Worm (Caenorhabditis elegans) whole organism, late embryonic: ENCODE results near the gene osm-10.

Source experiments
- C38D4.7 ChIP-seq: fragments of 200-800 bp; sonication (Bioruptor generic); optimal IDR thresholded peaks from 2 replicates; lab custom pipeline; 2018; ENCODE audit warnings: mild to moderate bottlenecking, missing genetic modification characterization, moderate library complexity, missing compliant biosample characterization
- Y22D7AL.16 ChIP-seq: sonication (generic microtip); optimal IDR thresholded peaks from 2 replicates; lab custom pipeline; 2016; ENCODE audit warnings: missing genetic modification characterization, missing compliant biosample characterization
- ama-1 ChIP-seq: fragments of 150-350 bp; optimal IDR thresholded peaks from 2 replicates; lab custom pipeline; 2014
- ceh-14 ChIP-seq: sonication (generic microtip); optimal IDR thresholded peaks from 2 replicates; lab custom pipeline; 2016; ENCODE audit warnings: missing genotype, missing genetic modification characterization, missing compliant biosample characterization
- ceh-19 ChIP-seq: fragments of 200-800 bp; sonication (Bioruptor generic); optimal IDR thresholded peaks from 2 replicates; lab custom pipeline; 2018; ENCODE audit warnings: mild to moderate bottlenecking, missing genetic modification characterization, missing compliant biosample characterization
- ceh-30 ChIP-seq: fragments of 150-350 bp; optimal IDR thresholded peaks from 2 replicates; lab custom pipeline; 2014; ENCODE audit warnings: missing biosample characterization, missing genetic modification characterization
- ceh-45 ChIP-seq: fragments of 200-800 bp; sonication (Bioruptor generic); IDR thresholded peaks from 2 replicates; pipeline ENCODE4 v1.3.6; 2022; ENCODE audit warnings: missing genetic modification reagents, missing genetic modification characterization, missing compliant biosample characterization
- ceh-48 ChIP-seq: sonication (generic microtip); optimal IDR thresholded peaks from 2 replicates; lab custom pipeline; 2016; ENCODE audit warnings: missing genetic modification characterization, inconsistent platforms, missing compliant biosample characterization
- che-1 ChIP-seq: sonication (generic microtip); optimal IDR thresholded peaks from 2 replicates; lab custom pipeline; 2016; ENCODE audit warnings: mild to moderate bottlenecking, missing genetic modification characterization, missing compliant biosample characterization
- dve-1 ChIP-seq: sonication (generic microtip); optimal IDR thresholded peaks from 2 replicates; lab custom pipeline; 2017; ENCODE audit warnings: antibody characterized with exemption, mild to moderate bottlenecking, missing genetic modification characterization, missing compliant biosample characterization
- elt-2 ChIP-seq: sonication (generic microtip); optimal IDR thresholded peaks from 2 replicates; lab custom pipeline; 2016; ENCODE audit warnings: missing genetic modification reagents, missing genetic modification characterization, missing compliant biosample characterization
- elt-4 ChIP-seq: sonication (generic microtip); optimal IDR thresholded peaks from 2 replicates; lab custom pipeline; 2016; ENCODE audit warnings: missing genetic modification characterization, missing compliant biosample characterization
- ets-4 ChIP-seq: sonication (generic microtip); optimal IDR thresholded peaks from 2 replicates; lab custom pipeline; 2016; ENCODE audit warnings: missing genetic modification characterization, missing compliant biosample characterization
- eyg-1 ChIP-seq: sonication (generic microtip); optimal IDR thresholded peaks from 2 replicates; lab custom pipeline; 2016; ENCODE audit warnings: missing genotype, missing genetic modification characterization, missing compliant biosample characterization
- fax-1 ChIP-seq: sonication (generic microtip); optimal IDR thresholded peaks from 2 replicates; lab custom pipeline; 2016; ENCODE audit warnings: missing genotype, missing genetic modification characterization, missing compliant biosample characterization
- hlh-13 ChIP-seq: fragments of 200-800 bp; sonication (Bioruptor generic); optimal IDR thresholded peaks from 2 replicates; lab custom pipeline; 2018; ENCODE audit warnings: mild to moderate bottlenecking, missing genetic modification characterization, missing compliant biosample characterization
- hlh-30 ChIP-seq: sonication (generic microtip); optimal IDR thresholded peaks from 2 replicates; lab custom pipeline; 2017; ENCODE audit warnings: antibody characterized with exemption, missing genetic modification characterization, missing compliant biosample characterization; ENCODE audit not compliant: insufficient read depth
- lim-6 ChIP-seq: sonication (generic microtip); optimal IDR thresholded peaks from 2 replicates; lab custom pipeline; 2016; ENCODE audit warnings: missing genetic modification characterization, missing compliant biosample characterization
- lin-11 ChIP-seq: fragments of 200-800 bp; sonication (Bioruptor generic); optimal IDR thresholded peaks from 2 replicates; lab custom pipeline; 2018; ENCODE audit warnings: mild to moderate bottlenecking, missing genetic modification characterization, missing compliant biosample characterization
- madf-2 ChIP-seq: sonication (generic microtip); optimal IDR thresholded peaks from 2 replicates; lab custom pipeline; 2017; ENCODE audit warnings: missing genetic modification characterization, missing compliant biosample characterization
- mec-3 ChIP-seq: sonication (generic microtip); optimal IDR thresholded peaks from 2 replicates; lab custom pipeline; 2016; ENCODE audit warnings: borderline replicate concordance, missing genetic modification characterization, missing compliant biosample characterization
- nfya-1 ChIP-seq: sonication (generic microtip); optimal IDR thresholded peaks from 2 replicates; lab custom pipeline; 2017; ENCODE audit warnings: missing genetic modification characterization, mild to moderate bottlenecking, missing compliant biosample characterization, antibody characterized with exemption, moderate library complexity
- odd-2 ChIP-seq: sonication (generic microtip); optimal IDR thresholded peaks from 2 replicates; lab custom pipeline; 2017; ENCODE audit warnings: antibody characterized with exemption, mild to moderate bottlenecking, missing genetic modification characterization, missing compliant biosample characterization
- pax-1 ChIP-seq: fragments of 150-350 bp; optimal IDR thresholded peaks from 2 replicates; lab custom pipeline; 2014; ENCODE audit warnings: missing biosample characterization, missing genetic modification characterization
- pha-2 ChIP-seq: sonication (generic microtip); optimal IDR thresholded peaks from 2 replicates; lab custom pipeline; 2017; ENCODE audit warnings: mild to moderate bottlenecking, missing genetic modification characterization, missing compliant biosample characterization
- pqm-1 ChIP-seq: sonication (generic microtip); optimal IDR thresholded peaks from 2 replicates; lab custom pipeline; 2016; ENCODE audit warnings: missing genetic modification characterization, missing compliant biosample characterization
- pros-1 ChIP-seq: fragments of 150-350 bp; optimal IDR thresholded peaks from 2 replicates; lab custom pipeline; 2014; ENCODE audit warnings: missing biosample characterization, missing genetic modification reagents, missing genetic modification characterization
- rnt-1 ChIP-seq: sonication (generic microtip); optimal IDR thresholded peaks from 2 replicates; lab custom pipeline; 2016; ENCODE audit warnings: missing genetic modification characterization, missing compliant biosample characterization
- sdc-2 ChIP-seq: sonication (generic microtip); optimal IDR thresholded peaks from 2 replicates; lab custom pipeline; 2016; ENCODE audit warnings: missing genotype, missing genetic modification characterization, missing compliant biosample characterization
- sox-4 ChIP-seq: sonication (generic microtip); optimal IDR thresholded peaks from 2 replicates; lab custom pipeline; 2017; ENCODE audit warnings: mild to moderate bottlenecking, missing genetic modification characterization, inconsistent platforms, missing compliant biosample characterization
- syd-9 ChIP-seq: sonication (generic microtip); optimal IDR thresholded peaks from 2 replicates; lab custom pipeline; 2016; ENCODE audit warnings: mild to moderate bottlenecking, missing genetic modification characterization, moderate library complexity, missing compliant biosample characterization
- ttx-3 ChIP-seq: sonication (generic microtip); optimal IDR thresholded peaks from 2 replicates; lab custom pipeline; 2016; ENCODE audit warnings: missing genetic modification reagents, missing genetic modification characterization, missing compliant biosample characterization
- unc-3 ChIP-seq, 2 experiments: fragments of 200-800 bp in 1 of 2; sonication (Bioruptor generic) in 1 of 2; sonication (generic microtip) in 1 of 2; conservative IDR thresholded peaks in 1 of 2; optimal IDR thresholded peaks in 1 of 2; 2 replicates each; pipeline versions ENCODE4 v1.3.6 to Lab custom; 2016 to 2022; ENCODE audit warnings: missing compliant biosample characterization in 2 of 2, missing genetic modification characterization in 2 of 2, missing genetic modification reagents in 1 of 2
- unc-42 ChIP-seq: sonication (generic microtip); optimal IDR thresholded peaks from 2 replicates; lab custom pipeline; 2016; ENCODE audit warnings: missing genotype, missing genetic modification characterization, missing compliant biosample characterization
- unc-55 ChIP-seq: sonication (generic microtip); optimal IDR thresholded peaks from 2 replicates; lab custom pipeline; 2017; ENCODE audit warnings: missing biosample characterization, missing genetic modification reagents, missing genetic modification characterization
- zip-5 ChIP-seq: sonication (generic microtip); optimal IDR thresholded peaks from 2 replicates; lab custom pipeline; 2016; ENCODE audit warnings: missing genetic modification characterization, missing compliant biosample characterization

The osm-10 gene

DNA sequence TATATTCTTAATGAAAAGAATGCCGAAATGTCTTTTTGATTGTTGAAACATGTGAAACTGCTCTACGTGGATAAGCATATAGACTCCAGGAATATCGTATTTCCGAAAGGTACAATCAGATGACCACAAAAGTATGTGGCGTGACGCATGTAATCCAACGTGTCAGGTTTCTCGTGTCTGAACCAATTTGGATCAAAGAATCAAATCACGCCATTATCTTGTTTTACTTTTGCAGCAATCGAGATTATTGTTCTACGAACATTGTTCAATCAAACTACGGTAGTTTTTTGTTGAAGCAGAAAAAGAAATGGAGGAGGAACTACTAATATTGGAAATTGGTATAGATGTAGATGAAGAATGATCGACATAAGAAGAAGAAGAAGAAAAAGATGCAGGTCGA lies 30.6 kb downstream of the osm-10 start:
- TF ChIP-seq pros-1 (tag; lab: Kevin White, UChicago) = no peak
- no peak for TF ChIP-seq madf-2
- no peak for TF ChIP-seq mec-3 (tag; lab: Kevin White, UChicago)
- TF ChIP-seq syd-9 (tag; lab: Kevin White, UChicago) = no peak
- TF ChIP-seq sox-4 = no peak
- TF ChIP-seq C38D4.7 (GFP tag; lab: Kevin White, UChicago) = no peak
- no peak for TF ChIP-seq odd-2 (tag; lab: Kevin White, UChicago)
- no peak for TF ChIP-seq unc-3 (GFP tag; conservative IDR thresholded peaks at IDR 0.05; lab: Robert Waterston, UW)
- no peak for TF ChIP-seq unc-3 (tag; optimal IDR thresholded peaks at IDR 0.05; lab: Kevin White, UChicago)
- TF ChIP-seq hlh-13 (GFP tag; lab: Kevin White, UChicago) = no peak
- TF ChIP-seq elt-4 (tag; lab: Kevin White, UChicago) = no peak
- TF ChIP-seq ceh-30 (tag; lab: Kevin White, UChicago) = no peak
- no peak for TF ChIP-seq zip-5 (tag; lab: Kevin White, UChicago)
- TF ChIP-seq pqm-1 = no peak
- TF ChIP-seq ceh-48 (tag; lab: Kevin White, UChicago) = no peak
- TF ChIP-seq pax-1 (tag; lab: Kevin White, UChicago) = no peak
- TF ChIP-seq Y22D7AL.16 = no peak
- no peak for TF ChIP-seq lin-11 (tag; lab: Kevin White, UChicago)

DNA sequence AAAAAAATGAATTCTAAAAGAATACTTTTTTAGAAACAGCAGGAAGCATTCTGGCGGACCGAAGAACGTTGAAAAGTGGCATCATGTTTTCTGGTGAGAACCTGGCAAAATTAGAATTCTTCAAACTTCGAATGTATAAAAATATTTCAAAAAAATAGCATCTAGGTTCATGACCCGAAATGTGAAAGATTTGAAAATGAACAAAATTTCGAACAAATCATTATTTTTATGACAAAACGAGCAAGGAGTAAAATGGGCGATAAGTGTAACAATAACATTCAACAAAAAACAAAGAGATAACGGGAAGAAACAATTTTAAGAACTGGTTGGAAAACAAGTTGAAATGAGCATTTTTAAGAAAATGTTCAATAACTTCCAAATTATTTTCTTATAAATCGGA lies 32.2 kb downstream of the osm-10 start, which contains the start of gene psd-1:
Gene psd-1 (minus strand): TSS at position 101 of the 400 bp plus-strand sequence.
- TF ChIP-seq sdc-2 (tag; lab: Kevin White, UChicago) = no peak
- no peak for TF ChIP-seq ceh-45 (GFP tag; lab: Robert Waterston, UW)
- no peak for TF ChIP-seq ama-1 (lab: Kevin White, UChicago)
- TF ChIP-seq lim-6 (tag; lab: Kevin White, UChicago) = no peak
- no peak for TF ChIP-seq zip-5 (tag; lab: Kevin White, UChicago)
- TF ChIP-seq che-1 = no peak
- no peak for TF ChIP-seq pha-2 (tag; lab: Kevin White, UChicago)
- no peak for TF ChIP-seq ceh-14

DNA sequence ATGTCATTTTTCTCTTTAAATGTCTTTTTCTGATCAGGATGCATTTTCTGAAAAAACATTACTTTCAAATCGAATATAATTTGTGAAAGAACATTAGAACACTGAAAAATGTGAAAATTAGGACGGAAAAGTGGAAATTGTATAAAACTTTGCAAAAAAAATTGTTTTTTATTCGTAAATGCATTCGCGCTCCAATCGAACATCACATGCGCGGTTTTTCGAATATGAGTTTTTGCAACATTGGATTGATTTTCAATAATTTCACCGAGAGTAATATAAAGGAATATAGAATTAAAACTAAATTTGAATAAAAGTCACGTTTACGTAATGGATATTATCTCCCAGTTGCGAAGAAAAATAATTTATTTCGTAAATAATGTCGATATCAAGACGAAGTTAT lies 34.1 kb downstream of the osm-10 start, which contains the start of the genes spot-1 and B0361.11:
Gene spot-1 (minus strand): TSS at position 47 of the 400 bp plus-strand sequence.
Gene B0361.11 (plus strand): TSS at position 372 of the 400 bp plus-strand sequence.
- TF ChIP-seq ceh-48 (tag; lab: Kevin White, UChicago) = peak; percentile 19
- TF ChIP-seq fax-1 (tag; lab: Kevin White, UChicago) = no peak
- TF ChIP-seq elt-2 = peak; percentile 18
- no peak for TF ChIP-seq sdc-2 (tag; lab: Kevin White, UChicago)
- no peak for TF ChIP-seq lim-6 (tag; lab: Kevin White, UChicago)
- peak; percentile 31 for TF ChIP-seq hlh-30 (tag; lab: Kevin White, UChicago)
- TF ChIP-seq unc-42 (tag; lab: Kevin White, UChicago) = peak; percentile 2
- TF ChIP-seq nfya-1 (tag; lab: Kevin White, UChicago) = peak; percentile 23
- TF ChIP-seq, all 69 proteins: peak for 5

DNA sequence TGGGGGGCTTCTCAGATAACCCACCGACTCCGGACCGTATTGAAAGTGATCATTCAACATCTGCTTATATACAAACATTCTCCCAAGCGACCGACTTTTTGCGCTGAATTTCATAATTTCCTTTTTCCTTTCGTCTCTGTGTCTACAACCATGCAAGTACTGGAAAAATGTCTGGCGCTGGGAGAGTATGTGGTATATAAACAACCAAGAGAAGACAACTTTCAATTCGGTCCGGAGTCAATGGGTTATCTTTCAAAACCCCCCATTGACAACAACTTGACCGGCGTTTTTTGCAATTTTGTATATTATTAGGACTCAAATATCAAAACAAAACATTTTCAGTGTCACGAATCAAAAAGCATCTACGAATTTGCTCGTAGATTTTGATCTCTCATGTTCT lies 35.4 kb downstream of the osm-10 start:
- TF ChIP-seq ets-4 (tag; lab: Kevin White, UChicago) = no peak
- no peak for TF ChIP-seq ceh-19
- TF ChIP-seq dve-1 (tag; lab: Kevin White, UChicago) = no peak
- no peak for TF ChIP-seq mec-3 (tag; lab: Kevin White, UChicago)
- TF ChIP-seq eyg-1 (tag; lab: Kevin White, UChicago) = no peak
- TF ChIP-seq unc-55 (GFP tag; lab: Kevin White, UChicago) = no peak
- TF ChIP-seq unc-3 (GFP tag; conservative IDR thresholded peaks at IDR 0.05; lab: Robert Waterston, UW) = no peak
- no peak for TF ChIP-seq unc-3 (tag; optimal IDR thresholded peaks at IDR 0.05; lab: Kevin White, UChicago)
- TF ChIP-seq che-1 = no peak
- no peak for TF ChIP-seq elt-4 (tag; lab: Kevin White, UChicago)
- no peak for TF ChIP-seq ttx-3
- no peak for TF ChIP-seq Y22D7AL.16
- TF ChIP-seq rnt-1 (tag; lab: Kevin White, UChicago) = no peak
- no peak for TF ChIP-seq sox-4
